Worm (Caenorhabditis elegans) whole organism, midembryonic: Measurements from ENCODE around the gene srg-26.

ENCODE experiments used
- T22C8.4 ChIP-seq: fragments of 200-800 bp; sonication (Bioruptor generic); IDR thresholded peaks from 2 replicates; pipeline ENCODE4 v1.3.6; 2022; ENCODE audit warnings: missing genetic modification characterization, missing compliant biosample characterization
- cog-1 ChIP-seq: sonication (generic microtip); optimal IDR thresholded peaks from 2 replicates; lab custom pipeline; 2016; ENCODE audit warnings: missing genetic modification characterization, missing compliant biosample characterization
- flt-1 ChIP-seq: fragments of 200-800 bp; sonication (Bioruptor generic); IDR thresholded peaks from 2 replicates; pipeline ENCODE4 v1.3.6; 2022; ENCODE audit warnings: missing genetic modification characterization, missing compliant biosample characterization
- klf-2 ChIP-seq: fragments of 200-800 bp; sonication (Bioruptor generic); conservative IDR thresholded peaks from 2 replicates; pipeline ENCODE4 v1.3.6; 2022; ENCODE audit warnings: missing genetic modification reagents, missing genetic modification characterization, missing compliant biosample characterization
- med-1 ChIP-seq: sonication (generic microtip); optimal IDR thresholded peaks from 2 replicates; lab custom pipeline; 2017; ENCODE audit warnings: missing genetic modification characterization, mild to moderate bottlenecking, missing compliant biosample characterization, antibody characterized with exemption, missing genetic modification reagents; ENCODE audit not compliant: insufficient read depth
- ref-1 ChIP-seq: fragments of 200-800 bp; sonication (Bioruptor generic); conservative IDR thresholded peaks from 2 replicates; pipeline ENCODE4 v1.3.6; 2022; ENCODE audit warnings: missing genetic modification reagents, missing genetic modification characterization, missing compliant biosample characterization
- tab-1 ChIP-seq: fragments of 200-800 bp; sonication (Bioruptor generic); IDR thresholded peaks from 2 replicates; pipeline ENCODE4 v1.3.6; 2022; ENCODE audit warnings: missing genetic modification characterization, missing compliant biosample characterization
- ztf-23 ChIP-seq: fragments of 200-800 bp; sonication (Bioruptor generic); IDR thresholded peaks from 2 replicates; pipeline ENCODE4 v1.3.6; 2022; ENCODE audit warnings: missing genetic modification reagents, missing genetic modification characterization, missing compliant biosample characterization
- ztf-29 ChIP-seq: fragments of 200-800 bp; sonication (Bioruptor generic); IDR thresholded peaks from 2 replicates; pipeline ENCODE4 v1.3.6; 2022; ENCODE audit warnings: missing genetic modification reagents, missing genetic modification characterization, missing compliant biosample characterization

srg-26 gene

DNA sequence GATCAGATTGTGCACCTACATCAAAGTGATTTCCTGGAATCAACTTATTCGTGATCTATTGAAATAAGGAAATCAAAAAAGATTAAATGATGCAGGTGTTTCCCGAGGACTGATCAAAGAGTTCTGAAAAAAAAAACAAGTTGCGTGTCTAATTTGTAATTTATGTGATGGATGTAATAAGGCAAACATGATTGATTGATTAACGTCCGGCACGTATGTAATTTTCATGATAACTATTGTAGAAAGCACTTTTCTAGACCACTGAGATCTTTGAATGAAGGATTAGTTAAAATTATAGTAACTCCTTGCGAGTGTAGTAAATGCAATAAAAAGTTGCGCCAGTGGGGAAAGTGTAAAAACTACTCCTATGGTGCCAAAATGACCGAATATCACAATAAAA is 14.4 kb downstream of the srg-26 start, which contains the start of gene srg-25:
TSS of gene srg-25 (minus strand) at position 101 of the 400 bp plus-strand sequence.
- TF ChIP-seq T22C8.4 (GFP tag; lab: Robert Waterston, UW) (no peak), med-1 (GFP tag; lab: Kevin White, UChicago) (no peak), klf-2 (GFP tag; lab: Robert Waterston, UW) (no peak)

DNA sequence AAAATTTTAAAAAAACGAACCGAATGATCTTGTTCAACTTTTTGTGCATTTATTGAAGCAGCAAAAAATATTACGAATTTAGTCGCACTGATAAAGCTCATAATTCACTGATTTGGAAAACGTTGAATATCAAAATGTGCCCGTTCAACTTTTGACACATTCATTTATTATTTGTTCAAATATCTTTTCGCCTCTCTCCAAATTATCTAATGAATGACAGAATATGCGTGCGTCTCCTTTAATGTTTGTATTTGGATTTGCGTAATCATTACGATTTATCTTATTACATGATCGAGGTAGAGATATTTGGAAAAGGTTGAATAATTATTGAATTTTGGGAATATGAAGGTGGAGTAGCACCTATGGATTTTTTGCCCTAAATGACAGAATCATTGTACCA is 18.4 kb downstream of the srg-26 start, which contains the start of gene T09D3.3:
TSS of gene T09D3.3 (minus strand) at position 101 of the 400 bp plus-strand sequence.
- TF ChIP-seq med-1 (GFP tag; lab: Kevin White, UChicago) (no peak), tab-1 (no peak), cog-1 (tag; lab: Kevin White, UChicago) (no peak), klf-2 (GFP tag; lab: Robert Waterston, UW) (no peak), ztf-23 (GFP tag; lab: Robert Waterston, UW) (no peak), ztf-29 (GFP tag; lab: Robert Waterston, UW) (no peak), ref-1 (GFP tag; lab: Robert Waterston, UW) (no peak), T22C8.4 (GFP tag; lab: Robert Waterston, UW) (no peak), flt-1 (GFP tag; lab: Robert Waterston, UW) (no peak)

DNA sequence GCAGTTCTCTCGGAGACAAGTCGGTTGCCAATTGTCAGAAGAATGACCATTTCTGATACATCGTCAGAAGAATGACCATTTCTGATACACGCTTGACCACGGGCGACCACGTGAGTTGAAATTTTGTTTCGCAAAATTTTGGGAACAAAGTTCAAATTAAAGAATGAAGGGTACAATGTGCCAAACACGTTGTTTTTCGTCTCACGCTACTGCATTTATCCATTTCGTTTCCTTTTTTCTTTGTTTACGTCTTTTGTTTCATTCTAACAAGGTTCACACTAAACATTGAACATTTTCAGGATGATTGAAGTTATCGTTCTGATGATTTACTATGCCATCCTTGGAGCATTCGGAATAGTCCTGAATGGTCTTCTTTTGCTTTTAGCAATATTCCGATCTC is 20.4 kb downstream of the srg-26 start, which contains the start of gene srd-9:
TSS of gene srd-9 (plus strand) at position 301 of the 400 bp plus-strand sequence.
- TF ChIP-seq ref-1 (GFP tag; lab: Robert Waterston, UW) (no peak), ztf-29 (GFP tag; lab: Robert Waterston, UW) (no peak), T22C8.4 (GFP tag; lab: Robert Waterston, UW) (no peak), ztf-23 (GFP tag; lab: Robert Waterston, UW) (no peak), tab-1 (no peak), klf-2 (GFP tag; lab: Robert Waterston, UW) (no peak), cog-1 (tag; lab: Kevin White, UChicago) (no peak), flt-1 (GFP tag; lab: Robert Waterston, UW) (no peak), med-1 (GFP tag; lab: Kevin White, UChicago) (no peak)

DNA sequence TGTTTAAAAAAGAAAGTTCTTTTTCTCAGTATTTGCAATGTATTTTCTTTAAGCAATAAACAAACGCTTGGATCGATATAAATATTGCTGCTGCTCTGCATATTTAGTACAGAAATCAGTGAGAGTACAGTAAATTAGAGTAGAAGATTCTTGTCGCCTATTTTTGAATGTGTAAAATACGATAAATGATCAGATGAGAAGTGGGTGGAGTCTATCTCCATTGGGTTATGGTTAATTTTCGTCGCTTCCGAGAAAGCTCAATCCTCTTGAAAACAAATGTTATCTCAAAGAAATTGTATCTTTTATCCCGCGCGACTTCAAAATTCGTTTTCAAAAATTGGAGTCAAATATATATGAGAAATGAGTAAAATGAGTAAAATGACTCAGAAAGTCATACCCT is 27.7 kb downstream of the srg-26 start, which contains the start of gene nhr-216:
TSS of gene nhr-216 (minus strand) at position 101 of the 400 bp plus-strand sequence.
- TF ChIP-seq ref-1 (GFP tag; lab: Robert Waterston, UW) = no peak

DNA sequence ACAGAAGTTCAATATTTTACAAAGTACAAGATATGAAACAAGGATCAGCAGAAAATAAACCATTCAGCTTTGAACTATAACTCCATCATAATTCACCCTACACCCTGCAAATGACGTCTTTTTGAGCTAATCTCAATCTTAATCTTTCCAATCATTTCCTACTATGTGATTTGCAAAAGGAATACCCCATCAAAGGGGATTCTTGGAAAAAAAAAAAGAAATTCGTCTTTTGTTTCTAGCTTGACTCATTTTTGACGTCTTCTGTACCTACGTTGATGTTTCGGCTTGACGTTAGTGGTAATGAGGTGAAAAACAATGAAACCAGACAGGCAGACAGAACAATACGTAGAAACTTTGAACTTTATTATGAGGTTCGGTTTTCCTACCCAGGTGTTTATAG is 31.2 kb downstream of the srg-26 start:
- TF ChIP-seq T22C8.4 (GFP tag; lab: Robert Waterston, UW) (no peak), cog-1 (tag; lab: Kevin White, UChicago) (no peak), klf-2 (GFP tag; lab: Robert Waterston, UW) (no peak), tab-1 (no peak), ref-1 (GFP tag; lab: Robert Waterston, UW) (no peak), med-1 (GFP tag; lab: Kevin White, UChicago) (no peak), ztf-29 (GFP tag; lab: Robert Waterston, UW) (no peak), flt-1 (GFP tag; lab: Robert Waterston, UW) (no peak), ztf-23 (GFP tag; lab: Robert Waterston, UW) (no peak)

DNA sequence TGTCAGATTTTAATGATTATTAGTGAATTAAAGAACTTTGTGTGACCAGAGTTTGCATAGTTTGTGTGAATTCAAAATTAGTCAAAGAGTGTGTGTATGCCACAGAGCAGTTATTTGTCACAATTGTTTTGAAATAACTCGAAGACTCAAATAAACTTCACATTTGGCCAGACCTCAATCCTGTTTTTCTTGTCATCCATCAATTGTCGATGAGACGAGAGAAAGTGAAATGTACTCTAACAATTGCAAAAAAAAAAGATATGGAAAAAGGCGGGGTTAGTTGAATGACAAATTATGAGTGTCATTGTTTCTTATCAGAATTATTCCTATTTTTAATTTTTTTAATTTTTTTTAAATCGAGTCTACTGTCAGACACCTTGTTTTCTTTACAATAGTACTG is 33.8 kb downstream of the srg-26 start, which contains the start of gene T09D3.8:
TSS of gene T09D3.8 (plus strand) at position 301 of the 400 bp plus-strand sequence.
- no peak for TF ChIP-seq klf-2 (GFP tag; lab: Robert Waterston, UW)
- TF ChIP-seq med-1 (GFP tag; lab: Kevin White, UChicago) = no peak
- no peak for TF ChIP-seq ztf-29 (GFP tag; lab: Robert Waterston, UW)
- TF ChIP-seq cog-1 (tag; lab: Kevin White, UChicago) = no peak
- TF ChIP-seq tab-1 = no peak
- no peak for TF ChIP-seq T22C8.4 (GFP tag; lab: Robert Waterston, UW)
- TF ChIP-seq flt-1 (GFP tag; lab: Robert Waterston, UW) = no peak
- TF ChIP-seq ref-1 (GFP tag; lab: Robert Waterston, UW) = no peak
- TF ChIP-seq ztf-23 (GFP tag; lab: Robert Waterston, UW) = no peak

DNA sequence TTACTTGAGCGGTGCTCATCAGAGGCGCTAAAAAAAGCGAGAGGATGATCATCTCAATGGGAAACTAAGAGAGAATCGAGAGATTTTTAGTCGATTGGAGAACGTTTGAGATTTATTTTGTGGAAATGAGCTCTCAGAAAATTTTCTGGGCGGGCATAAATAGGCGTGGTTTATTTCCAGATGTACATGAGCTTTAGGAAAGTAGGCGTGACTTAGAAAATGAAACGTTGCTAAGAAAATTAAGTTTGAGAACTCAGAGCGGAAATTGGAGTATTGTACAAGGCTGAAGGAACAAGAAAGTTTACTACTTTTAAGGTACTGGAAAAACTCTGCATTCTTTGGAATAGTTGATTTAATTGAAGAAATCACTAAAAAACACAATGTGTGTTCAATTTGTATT is 37.7 kb downstream of the srg-26 start, which contains the start of gene T09D3.9:
TSS of gene T09D3.9 (minus strand) at position 101 of the 400 bp plus-strand sequence.
- TF ChIP-seq med-1 (GFP tag; lab: Kevin White, UChicago) (no peak), flt-1 (GFP tag; lab: Robert Waterston, UW) (no peak), ref-1 (GFP tag; lab: Robert Waterston, UW) (no peak), ztf-23 (GFP tag; lab: Robert Waterston, UW) (no peak), T22C8.4 (GFP tag; lab: Robert Waterston, UW) (no peak), tab-1 (no peak), klf-2 (GFP tag; lab: Robert Waterston, UW) (no peak), ztf-29 (GFP tag; lab: Robert Waterston, UW) (no peak), cog-1 (tag; lab: Kevin White, UChicago) (no peak)

DNA sequence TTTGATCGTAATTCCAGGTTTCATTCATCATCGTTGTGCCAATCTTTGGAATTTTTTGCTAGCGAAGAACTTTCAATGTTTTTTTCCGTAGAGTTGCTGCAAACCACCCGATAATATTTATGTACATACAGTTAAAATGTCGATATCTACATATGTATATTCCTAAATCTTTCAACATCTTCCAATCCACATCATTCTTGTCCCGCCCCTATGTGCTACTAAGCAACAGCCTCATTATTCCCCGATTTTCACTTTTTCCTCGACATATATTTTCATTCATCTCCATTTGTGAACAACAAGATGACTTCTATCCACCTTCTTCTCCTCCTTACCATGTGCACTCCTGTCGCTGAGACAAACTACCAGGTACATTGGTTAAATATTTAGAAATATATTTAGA is 41.1 kb downstream of the srg-26 start, which contains the start of gene C35A11.3:
TSS of gene C35A11.3 (plus strand) at position 301 of the 400 bp plus-strand sequence.
- TF ChIP-seq cog-1 (tag; lab: Kevin White, UChicago) = no peak
